Worm (Caenorhabditis elegans): Measurements from ENCODE around the gene M28.4.

M28.4 gene

ce11 chrII:10630944-10631343, 12.6 kb upstream of the M28.4 start:
- TF ChIP-seq nhr-179 (tag; optimal IDR thresholded peaks at IDR 0.05) (no peak), nhr-80 (tag; optimal IDR thresholded peaks at IDR 0.05) (peak; percentile 43)

- peak; percentile 71; the same call in 1 of the 2 replicates for TF ChIP-seq egrh-3 (GFP tag; IDR thresholded peaks at IDR 0.05)
Measured at ce11 chrII:10637681-10638080, 5.8 kb upstream of the M28.4 start.

ce11 chrII:10639110-10639509, 4.4 kb upstream of the M28.4 start, which contains the start of gene M28.9:
Gene M28.9 (plus strand): TSS chrII:10639410.
- TF ChIP-seq mxl-1 (tag; optimal IDR thresholded peaks at IDR 0.05) (no peak), egl-18 (GFP tag; IDR thresholded peaks at IDR 0.05) (no peak), snpc-4 (GFP tag; optimal IDR thresholded peaks at IDR 0.05) (no peak), snpc-4 (tag; optimal IDR thresholded peaks at IDR 0.05) (no peak)

DNA sequence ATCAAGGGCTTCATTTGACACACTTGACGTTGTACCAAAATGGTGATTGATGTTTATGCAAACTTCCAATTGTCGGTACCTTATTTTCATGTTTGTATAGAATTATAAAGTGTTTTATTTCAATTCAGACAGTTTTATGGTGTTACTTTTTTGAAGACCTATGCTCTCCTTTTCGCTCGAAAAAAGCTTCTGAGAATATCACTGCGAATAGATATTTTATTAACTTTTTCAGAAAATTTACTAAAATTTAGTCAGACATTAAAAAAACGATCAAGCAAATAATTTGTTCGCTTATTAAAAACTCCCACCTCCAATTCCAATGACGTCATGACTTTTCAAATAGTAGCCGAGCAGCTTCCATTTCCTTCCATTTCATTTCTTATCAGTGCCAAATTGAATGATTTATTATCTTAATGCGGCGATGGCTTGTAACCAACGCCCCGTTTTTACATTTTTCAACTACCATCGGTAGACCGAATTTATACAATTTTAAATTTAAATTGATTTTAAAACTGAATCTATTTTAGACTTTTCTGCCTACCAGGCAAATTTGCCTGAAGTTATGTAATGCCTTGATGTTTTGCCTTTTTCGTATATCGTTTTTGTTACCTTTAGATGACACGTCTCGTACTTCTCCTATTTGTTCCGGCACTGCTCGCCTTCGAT, 3.5 kb downstream of the M28.4 start, which contains the start of gene M28.10:
Gene M28.10 (plus strand): TSS at position 616 of the 666 bp plus-strand sequence.
- peak; percentile 45 for TF ChIP-seq nhr-80 (tag; optimal IDR thresholded peaks at IDR 0.05)
- TF ChIP-seq atf-7 (tag; optimal IDR thresholded peaks at IDR 0.05), result peak; percentile 24
- TF ChIP-seq ets-4 (GFP tag; optimal IDR thresholded peaks at IDR 0.05), result no peak

ce11 chrII:10652112-10652511, 8.6 kb downstream of the M28.4 start, which contains the start of gene nphp-1:
Gene nphp-1 (minus strand): TSS chrII:10652256.
- TF ChIP-seq ztf-25 (GFP tag; IDR thresholded peaks at IDR 0.05), result 0 out of 2 replicates have a peak, but pooled peaks have one; percentile 22
- peak; percentile 50 for TF ChIP-seq zfh-2 (GFP tag; conservative IDR thresholded peaks at IDR 0.05)
- 0 out of 2 replicates have a peak, but pooled peaks have one; percentile 23 for TF ChIP-seq ceh-91 (GFP tag; IDR thresholded peaks at IDR 0.05)
- peak; percentile 38; the same call in 1 of the 2 replicates for TF ChIP-seq B0336.3 (GFP tag; IDR thresholded peaks at IDR 0.05)
- TF ChIP-seq B0261.1 (tag; optimal IDR thresholded peaks at IDR 0.05), result no peak

DNA sequence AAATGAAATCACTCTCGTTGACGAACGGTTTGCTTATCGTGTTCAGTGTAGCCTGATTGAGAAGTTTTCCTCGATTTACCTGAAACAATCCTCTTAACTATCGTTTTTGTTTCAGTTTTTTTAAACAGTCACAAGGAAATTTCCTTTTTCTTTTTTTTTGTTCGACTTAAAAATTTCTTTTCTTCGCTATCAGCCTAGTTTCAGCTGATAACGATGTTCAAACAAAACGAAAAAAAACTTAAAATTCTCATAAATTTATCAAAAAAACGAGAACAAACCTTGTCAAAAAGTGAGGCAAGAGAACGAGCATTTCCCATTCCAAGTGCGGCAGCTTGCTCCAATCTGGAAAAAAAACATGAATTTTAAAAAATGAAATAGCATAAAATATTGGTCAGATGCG, 10.1 kb downstream of the M28.4 start:
- TF ChIP-seq tbp1 (GFP tag; optimal IDR thresholded peaks at IDR 0.05) (no peak), nhr-80 (tag; optimal IDR thresholded peaks at IDR 0.05) (peak; percentile 72)

ce11 chrII:10654435-10654834, 10.9 kb downstream of the M28.4 start:
- no peak for TF ChIP-seq F57C9.4 (tag; optimal IDR thresholded peaks at IDR 0.05)
- TF ChIP-seq ztf-6 (GFP tag; IDR thresholded peaks at IDR 0.05), result no peak
- no peak for TF ChIP-seq Y95B8A.8 (GFP tag; IDR thresholded peaks at IDR 0.05)
- TF ChIP-seq sptf-2 (GFP tag; optimal IDR thresholded peaks at IDR 0.05), result no peak
- TF ChIP-seq madf-10 (tag; optimal IDR thresholded peaks at IDR 0.05), result no peak
- TF ChIP-seq hsf-1 (GFP tag; IDR thresholded peaks at IDR 0.05), result no peak
- no peak for TF ChIP-seq F57A8.1 (GFP tag; optimal IDR thresholded peaks at IDR 0.05)
- no peak for TF ChIP-seq lsy-27 (tag; optimal IDR thresholded peaks at IDR 0.05; ENCODE audit: borderline replicate concordance, insufficient read depth)
- no peak for TF ChIP-seq nhr-27 (tag; optimal IDR thresholded peaks at IDR 0.05)
- TF ChIP-seq cebp-2 (GFP tag; IDR thresholded peaks at IDR 0.05), result no peak
- no peak for TF ChIP-seq akir-1 (GFP tag; optimal IDR thresholded peaks at IDR 0.05)
- TF ChIP-seq hlh-26 (GFP tag; conservative IDR thresholded peaks at IDR 0.05), result no peak
- no peak for TF ChIP-seq B0019.2 (GFP tag; conservative IDR thresholded peaks at IDR 0.05)
- no peak for TF ChIP-seq egrh-3 (GFP tag; IDR thresholded peaks at IDR 0.05)
- no peak for TF ChIP-seq T07F8.4 (tag; optimal IDR thresholded peaks at IDR 0.05)
- TF ChIP-seq T26A5.8 (tag; optimal IDR thresholded peaks at IDR 0.05), result no peak
- no peak for TF ChIP-seq ets-4 (GFP tag; optimal IDR thresholded peaks at IDR 0.05)
- TF ChIP-seq repo-1 (tag; optimal IDR thresholded peaks at IDR 0.05), result no peak
- TF ChIP-seq F33H1.4 (GFP tag; IDR thresholded peaks at IDR 0.05), result no peak
- no peak for TF ChIP-seq sdz-38 (tag; optimal IDR thresholded peaks at IDR 0.05)
